Worm (Caenorhabditis elegans) whole organism, late embryonic: ENCODE data around the gene cya-1.

ENCODE experiments used
- ets-4 ChIP-seq: sonication (generic microtip); optimal IDR thresholded peaks from 2 replicates; lab custom pipeline; 2016; ENCODE audit warnings: missing genetic modification characterization, missing compliant biosample characterization
- pros-1 ChIP-seq: fragments of 150-350 bp; optimal IDR thresholded peaks from 2 replicates; lab custom pipeline; 2014; ENCODE audit warnings: missing biosample characterization, missing genetic modification reagents, missing genetic modification characterization
- tbx-7 ChIP-seq: sonication (generic microtip); optimal IDR thresholded peaks from 2 replicates; lab custom pipeline; 2016; ENCODE audit warnings: missing genotype, missing genetic modification characterization, missing compliant biosample characterization

DNA sequence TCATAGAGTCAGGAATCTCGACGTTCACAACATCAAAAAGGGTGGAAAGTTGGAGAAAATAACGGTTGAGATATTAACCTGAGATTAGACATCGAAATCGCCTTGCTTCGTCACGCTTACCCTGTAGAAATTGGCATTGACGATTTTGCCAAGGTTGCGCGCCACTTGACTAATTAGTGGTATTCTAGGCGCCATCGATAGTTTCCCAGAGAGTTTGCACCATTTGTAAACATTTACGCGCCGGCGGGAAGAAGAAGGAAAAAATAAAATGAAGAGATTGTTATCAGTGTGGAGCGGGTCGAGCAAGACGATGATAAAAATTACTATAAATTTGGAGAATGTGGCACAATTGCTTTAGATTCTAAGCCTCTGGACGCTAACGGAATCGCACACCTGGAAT lies 1.2 kb upstream of the cya-1 start:
- TF ChIP-seq pros-1 (tag; lab: Kevin White, UChicago) (no peak), tbx-7 (no peak), ets-4 (no peak)
